Worm (Caenorhabditis elegans): Measurements from ENCODE around the gene par-1.

DNA sequence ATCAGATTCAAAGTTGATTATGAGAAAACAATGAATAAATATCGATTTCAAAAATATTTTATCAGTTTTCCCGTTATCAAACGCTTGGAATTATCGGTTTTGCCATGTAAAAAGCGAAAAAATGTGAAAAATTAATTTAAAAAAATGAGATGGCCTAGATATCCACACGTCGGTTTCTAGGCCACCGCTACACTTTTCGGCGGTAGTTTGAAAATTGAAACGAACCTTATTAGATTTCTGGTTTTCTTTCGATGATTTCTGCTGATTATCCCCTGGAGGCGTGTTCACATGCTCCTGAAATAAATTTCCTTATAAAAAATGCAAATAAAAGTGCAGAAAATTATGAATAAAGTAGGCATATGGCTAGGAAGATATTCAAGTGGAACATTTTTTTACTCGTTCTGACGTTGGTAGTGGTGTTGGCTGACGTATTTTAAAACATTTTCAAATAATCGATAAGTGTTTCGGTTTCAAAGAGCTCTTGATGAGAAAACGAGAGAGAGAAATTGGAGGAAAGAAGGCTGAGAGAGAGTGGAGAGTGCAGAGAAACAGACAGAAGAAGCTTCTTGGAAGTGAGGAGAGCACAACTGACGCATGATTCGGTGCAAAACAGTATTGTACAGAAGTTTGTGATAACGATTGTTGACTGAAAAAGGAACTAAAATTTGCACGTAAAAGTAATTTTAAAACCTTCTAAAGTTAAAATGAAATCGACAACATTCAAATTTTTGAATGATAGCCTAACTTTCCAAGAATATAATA is 12.0 kb downstream of the par-1 start:
- TF ChIP-seq skn-1 (tag; optimal IDR thresholded peaks at IDR 0.05) (no peak), egl-27 (tag; optimal IDR thresholded peaks at IDR 0.05) (no peak), nhr-12 (tag; optimal IDR thresholded peaks at IDR 0.05) (no peak), sea-2 (GFP tag; optimal IDR thresholded peaks at IDR 0.05) (no peak), pha-4 (tag; optimal IDR thresholded peaks at IDR 0.05) (no peak), zag-1 (tag; optimal IDR thresholded peaks at IDR 0.05) (no peak), fos-1 (tag; optimal IDR thresholded peaks at IDR 0.05) (no peak), unc-62 (GFP tag; optimal IDR thresholded peaks at IDR 0.05) (no peak), jun-1 (tag; optimal IDR thresholded peaks at IDR 0.05) (no peak), pqm-1 (tag; optimal IDR thresholded peaks at IDR 0.05) (peak; percentile 31), snpc-4 (tag; optimal IDR thresholded peaks at IDR 0.05) (no peak), elt-1 (tag; optimal IDR thresholded peaks at IDR 0.05) (no peak), nhr-25 (tag; optimal IDR thresholded peaks at IDR 0.05) (no peak), aly-2 (tag; optimal IDR thresholded peaks at IDR 0.05) (no peak)

Data from whole organism, L3 larva.